Fruit fly (Drosophila melanogaster): ENCODE results near the gene CG9919.

Gene CG9919

DNA sequence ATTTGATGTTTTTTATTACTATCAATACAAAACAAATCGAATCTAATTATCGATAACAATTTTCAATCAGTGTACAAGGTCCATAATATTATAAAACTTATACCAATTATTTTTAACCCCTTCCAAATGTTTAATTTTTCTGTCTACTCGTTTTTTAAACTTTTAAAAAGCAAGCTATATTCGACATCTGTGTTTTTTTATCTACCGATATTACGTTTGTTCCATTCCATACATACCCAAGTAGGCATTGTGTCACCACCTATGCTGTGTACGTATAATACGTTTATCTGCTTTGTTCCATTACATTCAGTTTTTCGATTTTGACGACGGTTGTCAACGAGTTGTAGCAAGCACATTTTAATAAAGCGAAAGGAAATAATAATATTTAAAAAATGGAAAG is 30.7 kb upstream of the CG9919 start, which contains the start of gene nonA:
Gene nonA (plus strand): TSS at position 264 of the 400 bp plus-strand sequence.
- TF ChIP-seq CG32121 (GFP tag; IDR thresholded peaks at IDR 0.05) (no peak), Pif1B (GFP tag; optimal IDR thresholded peaks at IDR 0.05) (peak; percentile 20), fd96Ca (GFP tag; IDR thresholded peaks at IDR 0.05) (no peak), Snoo (tag; optimal IDR thresholded peaks at IDR 0.05) (no peak), gl (tag; optimal IDR thresholded peaks at IDR 0.05) (no peak), CG15710 (tag; optimal IDR thresholded peaks at IDR 0.05) (no peak), Pif1A (GFP tag; optimal IDR thresholded peaks at IDR 0.05) (peak; percentile 3), CG9948 (tag; optimal IDR thresholded peaks at IDR 0.05) (no peak), Ets98B (GFP tag; IDR thresholded peaks at IDR 0.05) (no peak)

- TF ChIP-seq CG8301 (tag; optimal IDR thresholded peaks at IDR 0.05) (peak; percentile 84), Ets98B (GFP tag; IDR thresholded peaks at IDR 0.05) (peak; percentile 87; the same call in 1 of the 2 replicates), CG14655 (GFP tag; optimal IDR thresholded peaks at IDR 0.05) (no peak), Pif1A (GFP tag; optimal IDR thresholded peaks at IDR 0.05) (no peak), CG32121 (GFP tag; IDR thresholded peaks at IDR 0.05) (peak; percentile 91), gl (tag; optimal IDR thresholded peaks at IDR 0.05) (peak; percentile 73), CG4496 (GFP tag; IDR thresholded peaks at IDR 0.05) (peak; percentile 93), CG15710 (tag; optimal IDR thresholded peaks at IDR 0.05) (peak; percentile 90), CG9948 (tag; optimal IDR thresholded peaks at IDR 0.05) (peak; percentile 91), CG34367 (tag; optimal IDR thresholded peaks at IDR 0.05) (peak; percentile 87), CG17806 (tag; optimal IDR thresholded peaks at IDR 0.05) (peak; percentile 91), fd96Ca (GFP tag; IDR thresholded peaks at IDR 0.05) (no peak), D1 (tag; optimal IDR thresholded peaks at IDR 0.05) (no peak), EcR (GFP tag; optimal IDR thresholded peaks at IDR 0.05) (peak; percentile 86), CG8159 (tag; optimal IDR thresholded peaks at IDR 0.05) (peak; percentile 93), rn (GFP tag; IDR thresholded peaks at IDR 0.05) (no peak; the same call in 1 of the 2 replicates), CG12605 (GFP tag; IDR thresholded peaks at IDR 0.05) (peak; percentile 87), CG10348 (GFP tag; IDR thresholded peaks at IDR 0.05) (no peak; the same call in 1 of the 2 replicates), Pif1B (GFP tag; optimal IDR thresholded peaks at IDR 0.05) (peak; percentile 84), Snoo (tag; optimal IDR thresholded peaks at IDR 0.05) (peak; percentile 86), CG13204 (GFP tag; optimal IDR thresholded peaks at IDR 0.05) (no peak)
Measured at dm6 chrX:16358670-16359320, 28.2 kb upstream of the CG9919 start, which contains the start of the genes U2af50 and PIG-Q. Gene U2af50, minus strand, starts transcription at chrX:16359039. Gene PIG-Q, plus strand, starts transcription at chrX:16359143.

DNA sequence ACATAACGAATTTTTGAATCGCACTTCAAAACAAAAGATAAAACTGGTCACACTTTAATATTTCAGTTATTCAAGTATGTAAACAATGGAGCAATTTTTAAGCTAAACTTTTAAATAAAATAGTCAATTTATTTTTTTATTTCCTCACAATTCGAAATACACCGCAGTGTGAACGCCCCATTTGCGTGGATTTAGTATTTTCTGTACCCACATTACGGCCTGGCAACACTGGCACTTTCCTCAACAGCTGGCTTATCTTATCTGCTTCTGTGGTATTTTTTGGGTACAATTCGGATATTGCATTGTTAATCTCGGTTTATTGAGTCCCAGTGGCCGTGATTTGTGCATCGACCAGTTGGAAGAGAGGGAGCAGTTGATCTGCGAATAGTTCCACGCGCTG is 19.5 kb upstream of the CG9919 start, which contains the start of gene sl:
Gene sl (plus strand): TSS at position 254 of the 400 bp plus-strand sequence.
- TF ChIP-seq CG13204 (GFP tag; optimal IDR thresholded peaks at IDR 0.05) (no peak), gl (tag; optimal IDR thresholded peaks at IDR 0.05) (no peak), CG15710 (tag; optimal IDR thresholded peaks at IDR 0.05) (no peak), Snoo (tag; optimal IDR thresholded peaks at IDR 0.05) (no peak), CG8301 (tag; optimal IDR thresholded peaks at IDR 0.05) (no peak), CG32121 (GFP tag; IDR thresholded peaks at IDR 0.05) (no peak), fd96Ca (GFP tag; IDR thresholded peaks at IDR 0.05) (no peak), rn (GFP tag; IDR thresholded peaks at IDR 0.05) (no peak), CG12605 (GFP tag; IDR thresholded peaks at IDR 0.05) (no peak)

DNA sequence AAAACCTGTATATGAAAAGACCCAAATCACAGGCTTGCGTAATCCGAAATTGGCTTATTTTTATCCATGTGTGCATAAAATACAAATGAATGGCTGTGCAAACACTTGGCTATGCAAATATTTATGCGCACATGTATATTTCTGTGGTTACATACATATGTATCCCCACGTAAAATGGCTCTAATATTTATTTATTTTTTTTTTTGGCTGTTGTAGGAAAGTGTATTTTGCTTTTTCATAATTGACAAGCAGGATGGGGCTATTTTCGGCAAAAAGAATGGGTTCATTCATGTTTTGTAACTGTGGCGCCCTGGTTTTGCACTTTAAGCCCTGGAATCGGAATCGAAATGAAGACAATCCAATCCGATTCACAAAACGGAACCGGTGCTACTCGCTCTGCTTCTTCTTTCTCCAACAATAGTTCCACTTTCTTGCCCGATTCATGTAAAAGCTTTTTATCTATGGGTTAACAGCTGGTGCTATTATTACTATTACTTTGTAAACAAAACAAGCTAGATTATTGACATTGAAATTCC is 4.6 kb upstream of the CG9919 start:
- peak; percentile 87 for TF ChIP-seq Ets98B (GFP tag; IDR thresholded peaks at IDR 0.05)
- TF ChIP-seq CG14655 (GFP tag; optimal IDR thresholded peaks at IDR 0.05) = no peak
- TF ChIP-seq CG32121 (GFP tag; IDR thresholded peaks at IDR 0.05) = peak; percentile 90
- TF ChIP-seq D1 (tag; optimal IDR thresholded peaks at IDR 0.05) = no peak
- no peak for TF ChIP-seq gl (tag; optimal IDR thresholded peaks at IDR 0.05)
- peak; percentile 80 for TF ChIP-seq Pif1A (GFP tag; optimal IDR thresholded peaks at IDR 0.05)
- peak; percentile 77 for TF ChIP-seq Pif1B (GFP tag; optimal IDR thresholded peaks at IDR 0.05)
- TF ChIP-seq CG8301 (tag; optimal IDR thresholded peaks at IDR 0.05) = peak; percentile 49
- peak; percentile 55 for TF ChIP-seq CG15710 (tag; optimal IDR thresholded peaks at IDR 0.05)
- peak; percentile 62 for TF ChIP-seq CG17806 (tag; optimal IDR thresholded peaks at IDR 0.05)
- no peak for TF ChIP-seq CG10348 (GFP tag; IDR thresholded peaks at IDR 0.05)
- TF ChIP-seq Snoo (tag; optimal IDR thresholded peaks at IDR 0.05) = peak; percentile 67
- peak; percentile 33 for TF ChIP-seq CG9948 (tag; optimal IDR thresholded peaks at IDR 0.05)
- TF ChIP-seq CG8159 (tag; optimal IDR thresholded peaks at IDR 0.05) = peak; percentile 57
- no peak for TF ChIP-seq EcR (GFP tag; optimal IDR thresholded peaks at IDR 0.05)
- TF ChIP-seq CG12605 (GFP tag; IDR thresholded peaks at IDR 0.05) = peak; percentile 64; the same call in 1 of the 2 replicates
- TF ChIP-seq CG4496 (GFP tag; IDR thresholded peaks at IDR 0.05) = peak; percentile 93
- TF ChIP-seq CG34367 (tag; optimal IDR thresholded peaks at IDR 0.05) = peak; percentile 46
- TF ChIP-seq fd96Ca (GFP tag; IDR thresholded peaks at IDR 0.05) = peak; percentile 86
- peak; percentile 61 for TF ChIP-seq rn (GFP tag; IDR thresholded peaks at IDR 0.05)
- no peak for TF ChIP-seq CG13204 (GFP tag; optimal IDR thresholded peaks at IDR 0.05)

DNA sequence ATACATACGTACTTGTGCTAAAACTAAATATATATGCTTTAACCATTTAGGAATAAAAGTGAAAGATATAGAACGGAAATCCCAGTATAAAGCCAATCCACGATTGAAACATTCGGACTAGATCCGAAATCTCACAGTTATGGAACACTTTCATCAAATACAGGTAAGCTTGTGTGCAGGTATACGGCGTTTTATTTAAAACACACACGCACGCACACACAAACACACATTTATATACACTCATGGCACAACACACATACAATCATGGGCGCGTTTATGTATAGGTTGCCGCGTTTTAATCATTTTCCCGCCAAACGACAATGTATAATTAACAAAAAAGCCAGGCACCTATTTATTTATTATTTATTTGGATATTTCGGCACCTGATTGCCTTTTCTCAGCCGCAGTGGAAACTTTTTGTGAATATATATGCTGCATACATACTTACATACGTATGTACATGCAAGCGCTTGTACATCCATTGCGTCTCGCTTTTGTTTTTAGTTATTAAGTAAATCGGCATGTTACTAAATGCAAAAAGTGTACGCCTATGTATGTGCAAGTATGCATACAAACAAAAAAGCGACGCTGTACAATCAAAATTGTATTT is 3.8 kb upstream of the CG9919 start:
- TF ChIP-seq CG10348 (GFP tag; IDR thresholded peaks at IDR 0.05) (no peak), CG4496 (GFP tag; IDR thresholded peaks at IDR 0.05) (no peak), CG14655 (GFP tag; optimal IDR thresholded peaks at IDR 0.05) (no peak), CG12605 (GFP tag; IDR thresholded peaks at IDR 0.05) (no peak), gl (tag; optimal IDR thresholded peaks at IDR 0.05) (no peak)

Measured in whole organism, pupa.